Fruit fly (Drosophila melanogaster): ENCODE results near the gene CG5958.

The CG5958 gene

dm6 chr2L:7424907-7425689 lies 8.2 kb downstream of the CG5958 start (continued):
- no peak for TF ChIP-seq Ssrp (tag; optimal IDR thresholded peaks at IDR 0.05)
- no peak for TF ChIP-seq CG1832 (GFP tag; optimal IDR thresholded peaks at IDR 0.05)
- TF ChIP-seq Camta (GFP tag; optimal IDR thresholded peaks at IDR 0.05), result no peak
- TF ChIP-seq ase (GFP tag; IDR thresholded peaks at IDR 0.05), result 0 out of 3 replicates have a peak, but pooled peaks have one; percentile 8
- peak; percentile 29 for TF ChIP-seq repo (GFP tag; optimal IDR thresholded peaks at IDR 0.05)
- TF ChIP-seq CG14965 (GFP tag; optimal IDR thresholded peaks at IDR 0.05; ENCODE audit: borderline replicate concordance), result no peak
- no peak for TF ChIP-seq Bdp1 (GFP tag; optimal IDR thresholded peaks at IDR 0.05)
- TF ChIP-seq jigr1 (GFP tag; IDR thresholded peaks at IDR 0.05), result no peak
- no peak for TF ChIP-seq pros (GFP tag; optimal IDR thresholded peaks at IDR 0.05)
- peak; percentile 21 for TF ChIP-seq CG7928 (GFP tag; optimal IDR thresholded peaks at IDR 0.05)
- TF ChIP-seq CG10431 (GFP tag; optimal IDR thresholded peaks at IDR 0.05), result no peak
- TF ChIP-seq CG11247 (GFP tag; IDR thresholded peaks at IDR 0.05), result peak; percentile 76
- no peak for TF ChIP-seq zf30C (GFP tag; optimal IDR thresholded peaks at IDR 0.05)
- no peak for TF ChIP-seq Oaz (GFP tag; IDR thresholded peaks at IDR 0.05)
- TF ChIP-seq CG34422 (GFP tag; IDR thresholded peaks at IDR 0.05), result peak; percentile 47; the same call in 1 of the 3 replicates
- no peak for TF ChIP-seq peb (GFP tag; IDR thresholded peaks at IDR 0.05)
- no peak for TF ChIP-seq nom (GFP tag; optimal IDR thresholded peaks at IDR 0.05)
- no peak for TF ChIP-seq CG6854 (GFP tag; optimal IDR thresholded peaks at IDR 0.05)
- TF ChIP-seq CkIIα-i1 (GFP tag; IDR thresholded peaks at IDR 0.05), result no peak
- peak; percentile 77 for TF ChIP-seq CG12155 (GFP tag; optimal IDR thresholded peaks at IDR 0.05)
- no peak for TF ChIP-seq fd102C (GFP tag; optimal IDR thresholded peaks at IDR 0.05)
- no peak for TF ChIP-seq knrl (GFP tag; IDR thresholded peaks at IDR 0.05; ENCODE audit: partially characterized antibody)
- no peak for TF ChIP-seq CG11723 (GFP tag; optimal IDR thresholded peaks at IDR 0.05)
- no peak for TF ChIP-seq btn (GFP tag; optimal IDR thresholded peaks at IDR 0.05)
- no peak for TF ChIP-seq CG17186 (GFP tag; optimal IDR thresholded peaks at IDR 0.05)
- TF ChIP-seq fu2 (GFP tag; optimal IDR thresholded peaks at IDR 0.05), result peak; percentile 75
- peak; percentile 6 for TF ChIP-seq pzg (GFP tag; optimal IDR thresholded peaks at IDR 0.05)
- TF ChIP-seq CG9609 (GFP tag; optimal IDR thresholded peaks at IDR 0.05), result peak; percentile 52
- TF ChIP-seq CG9876 (GFP tag; optimal IDR thresholded peaks at IDR 0.05), result peak; percentile 52
- peak; percentile 41 for TF ChIP-seq CG15269 (tag; optimal IDR thresholded peaks at IDR 0.05)
- no peak for TF ChIP-seq CG3726 (GFP tag; IDR thresholded peaks at IDR 0.05)
- TF ChIP-seq tap (tag; optimal IDR thresholded peaks at IDR 0.05), result no peak
- TF ChIP-seq sob (GFP tag; IDR thresholded peaks at IDR 0.05), result peak; percentile 77
- peak; percentile 64 for TF ChIP-seq bcd (GFP tag; optimal IDR thresholded peaks at IDR 0.05)
- peak in 1 of 2 experiments; percentile 39 for TF ChIP-seq Hr51 (GFP tag; optimal IDR thresholded peaks at IDR 0.05)
- peak; percentile 89 for TF ChIP-seq CG12769 (tag; optimal IDR thresholded peaks at IDR 0.05)
- peak; percentile 95 for TF ChIP-seq Rfx (GFP tag; IDR thresholded peaks at IDR 0.05)
- no peak for TF ChIP-seq Gsc (GFP tag; IDR thresholded peaks at IDR 0.05)
- TF ChIP-seq B-H1 (GFP tag; IDR thresholded peaks at IDR 0.05), result peak; percentile 18; the same call in 1 of the 3 replicates
- TF ChIP-seq YL-1 (GFP tag; optimal IDR thresholded peaks at IDR 0.05), result peak; percentile 9
- TF ChIP-seq Fer2 (tag; optimal IDR thresholded peaks at IDR 0.05), result peak; percentile 6
- no peak for TF ChIP-seq Dip2 (GFP tag; IDR thresholded peaks at IDR 0.05)
- TF ChIP-seq rib (GFP tag; IDR thresholded peaks at IDR 0.05), result peak; percentile 75
- peak; percentile 67 for TF ChIP-seq gem (tag; optimal IDR thresholded peaks at IDR 0.05)
- peak; percentile 91 for TF ChIP-seq zfh2 (GFP tag; optimal IDR thresholded peaks at IDR 0.05)
- TF ChIP-seq ttk (GFP tag; IDR thresholded peaks at IDR 0.05), result no peak
- TF ChIP-seq ham (GFP tag; IDR thresholded peaks at IDR 0.05), result peak; percentile 50; the same call in 1 of the 2 replicates
- TF ChIP-seq CG12391 (tag; optimal IDR thresholded peaks at IDR 0.05), result no peak
- TF ChIP-seq hb (GFP tag; IDR thresholded peaks at IDR 0.05; ENCODE audit: partially characterized antibody), result no peak
